Worm (Caenorhabditis elegans) whole organism, early embryonic: Measurements from ENCODE around the gene F47B8.14.

Experiments
- ama-1 ChIP-seq: fragments of 150-350 bp; optimal IDR thresholded peaks from 2 replicates; lab custom pipeline; 2014
- ets-7 ChIP-seq: sonication (generic microtip); optimal IDR thresholded peaks from 2 replicates; lab custom pipeline; 2016; ENCODE audit warnings: missing genotype, missing genetic modification characterization, missing compliant biosample characterization
- hmg-4 ChIP-seq: fragments of 200-800 bp; sonication (Bioruptor generic); optimal IDR thresholded peaks from 2 replicates; lab custom pipeline; 2018; ENCODE audit warnings: mild to moderate bottlenecking, missing genetic modification characterization, missing compliant biosample characterization
- tbx-11 ChIP-seq: fragments of 200-800 bp; sonication (Bioruptor generic); IDR thresholded peaks from 2 replicates; pipeline ENCODE4 v1.3.6; 2022; ENCODE audit warnings: missing genetic modification characterization, missing compliant biosample characterization

DNA sequence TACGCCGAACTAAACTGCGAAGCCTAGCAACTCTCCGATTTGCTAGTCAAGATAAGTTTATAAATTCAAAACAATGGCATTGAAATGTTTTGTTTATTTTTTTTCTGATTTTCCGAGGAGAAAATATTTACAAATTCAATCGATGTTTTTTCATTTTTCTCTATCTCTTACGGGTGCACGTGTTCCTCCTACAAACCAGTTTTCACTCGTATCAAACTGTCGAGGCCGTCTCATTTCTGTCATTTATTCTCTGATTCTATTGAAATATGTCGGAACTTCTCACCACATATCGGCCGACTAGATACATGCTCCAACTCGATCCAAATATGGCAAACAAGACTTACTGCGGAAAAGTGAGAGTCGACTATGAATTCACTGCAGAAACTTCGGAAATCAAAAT, 11.1 kb downstream of the F47B8.14 start, which contains the start of gene F47B8.8:
- TF ChIP-seq tbx-11 (GFP tag; lab: Robert Waterston, UW): no peak
- no peak for TF ChIP-seq hmg-4 (GFP tag; lab: Kevin White, UChicago)
- no peak for TF ChIP-seq ama-1 (lab: Kevin White, UChicago)
- no peak for TF ChIP-seq ets-7 (tag; lab: Kevin White, UChicago)
